Worm (Caenorhabditis elegans): ENCODE data around the gene clec-27.

DNA sequence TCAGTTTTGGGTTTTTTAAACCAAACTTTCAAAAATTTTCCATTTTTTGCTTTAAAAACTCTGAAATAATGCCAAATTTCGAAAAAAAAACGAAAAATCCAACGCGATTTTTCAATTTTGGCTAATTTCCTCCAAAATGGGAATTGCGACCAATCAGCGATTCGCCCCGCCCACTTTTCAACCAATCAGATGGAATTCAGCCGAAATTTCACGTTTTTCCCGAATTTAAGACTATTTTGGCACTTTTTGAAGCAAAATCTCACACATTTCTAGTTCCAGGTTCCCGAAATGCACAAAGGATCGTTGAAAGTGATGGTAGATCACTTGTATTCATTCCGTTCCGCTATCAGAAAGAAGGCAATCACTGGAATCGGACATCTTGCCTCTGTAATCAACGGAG, 49.6 kb upstream of the clec-27 start:
- no peak for TF ChIP-seq unc-62 (GFP tag; optimal IDR thresholded peaks at IDR 0.05)
- no peak for TF ChIP-seq ztf-4 (tag; optimal IDR thresholded peaks at IDR 0.05)
- TF ChIP-seq aly-2 (tag; optimal IDR thresholded peaks at IDR 0.05) = no peak
- TF ChIP-seq snpc-4 (tag; optimal IDR thresholded peaks at IDR 0.05) = no peak
- TF ChIP-seq elt-2 (tag; optimal IDR thresholded peaks at IDR 0.05) = no peak
- TF ChIP-seq zag-1 (tag; optimal IDR thresholded peaks at IDR 0.05) = no peak
- no peak for TF ChIP-seq ztf-11 (tag; optimal IDR thresholded peaks at IDR 0.05)
- no peak for TF ChIP-seq nhr-11 (tag; optimal IDR thresholded peaks at IDR 0.05)
- TF ChIP-seq nhr-77 (tag; optimal IDR thresholded peaks at IDR 0.05) = no peak
- TF ChIP-seq hmg-11 (tag; optimal IDR thresholded peaks at IDR 0.05) = no peak
- TF ChIP-seq elt-3 (tag; optimal IDR thresholded peaks at IDR 0.05) = no peak
